Fruit fly (Drosophila melanogaster): ENCODE data around the gene Obp22a.

Gene Obp22a

dm6 chr2L:1992060-1992459, at the start of gene Obp22a:
TSS of gene Obp22a (minus strand) at chr2L:1992160.
- TF ChIP-seq CG8478 (optimal IDR thresholded peaks at IDR 0.05): no peak
- TF ChIP-seq CTCF (optimal IDR thresholded peaks at IDR 0.05): no peak

- TF ChIP-seq CG8478 (optimal IDR thresholded peaks at IDR 0.05): no peak
- TF ChIP-seq CTCF (optimal IDR thresholded peaks at IDR 0.05): no peak
Observed at dm6 chr2L:2039458-2039857, 47.5 kb upstream of the Obp22a start.

- TF ChIP-seq CTCF (optimal IDR thresholded peaks at IDR 0.05) (no peak), CG8478 (optimal IDR thresholded peaks at IDR 0.05) (no peak)
Observed at dm6 chr2L:2038956-2039263, 47.0 kb upstream of the Obp22a start.

- TF ChIP-seq CG8478 (optimal IDR thresholded peaks at IDR 0.05) (no peak), CTCF (optimal IDR thresholded peaks at IDR 0.05) (no peak)
Observed at dm6 chr2L:2038253-2038955, 46.4 kb upstream of the Obp22a start.

dm6 chr2L:2037551-2038252, 45.7 kb upstream of the Obp22a start:
- no peak for TF ChIP-seq CG8478 (optimal IDR thresholded peaks at IDR 0.05)
- TF ChIP-seq CTCF (optimal IDR thresholded peaks at IDR 0.05): peak; percentile 63 to 68

dm6 chr2L:2037165-2037550, 45.2 kb upstream of the Obp22a start, which contains the start of gene lectin-22C:
TSS of gene lectin-22C (minus strand) at chr2L:2037265.
- no peak for TF ChIP-seq CG8478 (optimal IDR thresholded peaks at IDR 0.05)
- no peak for TF ChIP-seq CTCF (optimal IDR thresholded peaks at IDR 0.05)

dm6 chr2L:2035941-2036340, 44.0 kb upstream of the Obp22a start, which contains the start of gene CG42296:
TSS of gene CG42296 (minus strand) at chr2L:2036041.
- no peak for TF ChIP-seq CTCF (optimal IDR thresholded peaks at IDR 0.05)
- TF ChIP-seq CG8478 (optimal IDR thresholded peaks at IDR 0.05): no peak

dm6 chr2L:2032076-2032475, 40.1 kb upstream of the Obp22a start:
- no peak for TF ChIP-seq CG8478 (optimal IDR thresholded peaks at IDR 0.05)
- TF ChIP-seq CTCF (optimal IDR thresholded peaks at IDR 0.05): no peak

- TF ChIP-seq CG8478 (optimal IDR thresholded peaks at IDR 0.05) (no peak), CTCF (optimal IDR thresholded peaks at IDR 0.05) (no peak)
Observed at dm6 chr2L:2031522-2031921, 39.6 kb upstream of the Obp22a start.

- TF ChIP-seq CTCF (optimal IDR thresholded peaks at IDR 0.05): no peak
- no peak for TF ChIP-seq CG8478 (optimal IDR thresholded peaks at IDR 0.05)
Observed at dm6 chr2L:2022823-2023222, 30.9 kb upstream of the Obp22a start.

- TF ChIP-seq CTCF (optimal IDR thresholded peaks at IDR 0.05): no peak
- TF ChIP-seq CG8478 (optimal IDR thresholded peaks at IDR 0.05): no peak
Observed at dm6 chr2L:2015204-2015603, 23.2 kb upstream of the Obp22a start.

dm6 chr2L:2013836-2014434, 22.0 kb upstream of the Obp22a start:
- no peak for TF ChIP-seq CTCF (optimal IDR thresholded peaks at IDR 0.05)
- no peak for TF ChIP-seq CG8478 (optimal IDR thresholded peaks at IDR 0.05)

dm6 chr2L:2013057-2013456, 21.1 kb upstream of the Obp22a start:
- TF ChIP-seq CG8478 (optimal IDR thresholded peaks at IDR 0.05): no peak
- TF ChIP-seq CTCF (optimal IDR thresholded peaks at IDR 0.05): no peak

- TF ChIP-seq CTCF (optimal IDR thresholded peaks at IDR 0.05): no peak
- no peak for TF ChIP-seq CG8478 (optimal IDR thresholded peaks at IDR 0.05)
Observed at dm6 chr2L:2011430-2011829, 19.5 kb upstream of the Obp22a start.

dm6 chr2L:2010335-2011061, 18.5 kb upstream of the Obp22a start:
- TF ChIP-seq CTCF (optimal IDR thresholded peaks at IDR 0.05) (no peak), CG8478 (optimal IDR thresholded peaks at IDR 0.05) (no peak)
